Worm (Caenorhabditis elegans) whole organism, L4 larva: ENCODE data around the gene ccep-135.

ENCODE experiments used
- F26F4.8 ChIP-seq: fragments of 200-800 bp; sonication (Bioruptor generic); conservative IDR thresholded peaks from 2 replicates; pipeline ENCODE4 v1.3.6; 2022; ENCODE audit warnings: missing genetic modification characterization, missing compliant biosample characterization
- F37D6.2 ChIP-seq: sonication (generic microtip); optimal IDR thresholded peaks from 2 replicates; lab custom pipeline; 2016; ENCODE audit warnings: mild to moderate bottlenecking, missing genetic modification characterization, missing compliant biosample characterization
- F44E2.7 ChIP-seq: fragments of 200-800 bp; sonication (Bioruptor generic); IDR thresholded peaks from 2 replicates; pipeline ENCODE4 v2.1.2; 2022; ENCODE audit warnings: missing genetic modification characterization, missing compliant biosample characterization
- F49E8.2 ChIP-seq: sonication (generic microtip); optimal IDR thresholded peaks from 2 replicates; lab custom pipeline; 2016; ENCODE audit warnings: missing compliant biosample characterization, mild to moderate bottlenecking, missing genetic modification characterization, borderline replicate concordance
- Y105C5A.15 ChIP-seq: fragments of 200-800 bp; sonication (Bioruptor generic); IDR thresholded peaks from 2 replicates; pipeline ENCODE4 v1.3.6; 2022; ENCODE audit warnings: missing genetic modification characterization, missing compliant biosample characterization
- Y48G9A.11 ChIP-seq: fragments of 200-800 bp; sonication (Bioruptor generic); IDR thresholded peaks from 2 replicates; pipeline ENCODE4 v1.3.6; 2022; ENCODE audit warnings: missing genetic modification reagents, missing genetic modification characterization, missing compliant biosample characterization
- ZK337.2 ChIP-seq: fragments of 200-800 bp; sonication (Bioruptor generic); IDR thresholded peaks from 2 replicates; pipeline ENCODE4 v1.3.6; 2022; ENCODE audit warnings: missing genetic modification reagents, missing genetic modification characterization, missing compliant biosample characterization
- aha-1 ChIP-seq: fragments of 150-350 bp; peaks from one replicate; lab custom pipeline; 2014; ENCODE audit warnings: missing biosample characterization, missing genetic modification characterization
- aly-2 ChIP-seq: sonication (generic microtip); optimal IDR thresholded peaks from 2 replicates; lab custom pipeline; 2018; ENCODE audit warnings: missing biosample characterization, missing genetic modification characterization
- ceh-32 ChIP-seq: sonication (generic microtip); optimal IDR thresholded peaks from 2 replicates; lab custom pipeline; 2016; ENCODE audit warnings: mild to moderate bottlenecking, missing genetic modification characterization, missing compliant biosample characterization; ENCODE audit not compliant: poor library complexity
- ceh-62 ChIP-seq: sonication (generic microtip); optimal IDR thresholded peaks from 2 replicates; lab custom pipeline; 2017; ENCODE audit warnings: missing biosample characterization, missing genetic modification characterization
- ctbp-1 ChIP-seq: fragments of 200-800 bp; sonication (Bioruptor generic); IDR thresholded peaks from 2 replicates; pipeline ENCODE4 v1.3.6; 2022; ENCODE audit warnings: missing genetic modification reagents, missing genetic modification characterization, missing compliant biosample characterization
- daf-16 ChIP-seq, 3 experiments: sonication (generic microtip); optimal IDR thresholded peaks; 2 replicates each; lab custom pipeline; 2016 to 2017; ENCODE audit warnings: missing genetic modification characterization in 3 of 3, missing genetic modification reagents in 3 of 3, mild to moderate bottlenecking in 2 of 3, missing compliant biosample characterization in 2 of 3, missing biosample characterization in 1 of 3, moderate library complexity in 1 of 3
- dmd-6 ChIP-seq: fragments of 200-800 bp; sonication (Bioruptor generic); IDR thresholded peaks from 2 replicates; pipeline ENCODE4 v1.3.6; 2022; ENCODE audit warnings: missing genetic modification reagents, missing genetic modification characterization, missing compliant biosample characterization
- dmd-8 ChIP-seq: fragments of 200-800 bp; sonication (Bioruptor generic); IDR thresholded peaks from 2 replicates; pipeline ENCODE4 v1.3.6; 2022; ENCODE audit warnings: missing genetic modification characterization, missing compliant biosample characterization
- duxl-1 ChIP-seq: sonication (generic microtip); optimal IDR thresholded peaks from 2 replicates; lab custom pipeline; 2016; ENCODE audit warnings: mild to moderate bottlenecking, missing genetic modification characterization, moderate library complexity, missing compliant biosample characterization; ENCODE audit not compliant: poor library complexity
- dve-1 ChIP-seq: sonication (generic microtip); optimal IDR thresholded peaks from 2 replicates; lab custom pipeline; 2017; ENCODE audit warnings: antibody characterized with exemption, mild to moderate bottlenecking, missing genetic modification characterization, missing compliant biosample characterization; ENCODE audit not compliant: insufficient read depth
- egl-43 ChIP-seq: fragments of 200-800 bp; sonication (Bioruptor generic); IDR thresholded peaks from 2 replicates; pipeline ENCODE4 v1.3.6; 2022; ENCODE audit warnings: missing genetic modification reagents, missing genetic modification characterization, missing compliant biosample characterization
- fkh-10 ChIP-seq: fragments of 150-350 bp; optimal IDR thresholded peaks from 2 replicates; lab custom pipeline; 2014; ENCODE audit warnings: missing biosample characterization, missing genetic modification reagents, missing genetic modification characterization
- hmg-1.1 ChIP-seq: fragments of 200-800 bp; sonication (Bioruptor generic); IDR thresholded peaks from 2 replicates; pipeline ENCODE4 v1.3.6; 2022; ENCODE audit warnings: missing genetic modification reagents, missing genetic modification characterization, missing compliant biosample characterization
- jun-1 ChIP-seq: fragments of 150-350 bp; optimal IDR thresholded peaks from 2 replicates; lab custom pipeline; 2014; ENCODE audit warnings: missing biosample characterization, missing genetic modification reagents, missing genetic modification characterization
- lin-1 ChIP-seq: fragments of 200-800 bp; sonication (Bioruptor generic); IDR thresholded peaks from 2 replicates; pipeline ENCODE4 v1.3.6; 2022; ENCODE audit warnings: missing genetic modification reagents, missing genetic modification characterization, missing compliant biosample characterization
- lin-38 ChIP-seq: fragments of 200-800 bp; sonication (Bioruptor generic); IDR thresholded peaks from 2 replicates; pipeline ENCODE4 v1.3.6; 2022; ENCODE audit warnings: missing genetic modification reagents, missing genetic modification characterization, missing compliant biosample characterization
- lsy-2 ChIP-seq, 2 experiments: fragments of 150-350 bp in 1 of 2; sonication (generic microtip) in 1 of 2; optimal IDR thresholded peaks; 2 replicates each; lab custom pipeline; 2014 to 2017; ENCODE audit warnings: missing biosample characterization in 2 of 2, missing genetic modification characterization in 2 of 2
- madf-5 ChIP-seq, 2 experiments: fragments of 200-800 bp; sonication (Bioruptor generic); IDR thresholded peaks; 2 replicates each; pipeline ENCODE4 v1.3.6; 2022; ENCODE audit warnings: missing compliant biosample characterization in 2 of 2, missing genetic modification characterization in 2 of 2
- madf-9 ChIP-seq: fragments of 200-800 bp; sonication (Bioruptor generic); conservative IDR thresholded peaks from 2 replicates; pipeline ENCODE4 v1.3.6; 2022; ENCODE audit warnings: missing genetic modification reagents, missing genetic modification characterization, missing compliant biosample characterization
- mdt-29 ChIP-seq: fragments of 200-800 bp; sonication (Bioruptor generic); IDR thresholded peaks from 2 replicates; pipeline ENCODE4 v1.3.6; 2022; ENCODE audit warnings: missing genetic modification reagents, missing genetic modification characterization, missing compliant biosample characterization
- mep-1 ChIP-seq: fragments of 150-350 bp; sonication (generic microtip); optimal IDR thresholded peaks from 3 replicates; lab custom pipeline; 2014; ENCODE audit warnings: missing biosample characterization, missing genetic modification characterization
- nhr-41 ChIP-seq: fragments of 200-800 bp; sonication (Bioruptor generic); IDR thresholded peaks from 2 replicates; pipeline ENCODE4 v1.3.6; 2022; ENCODE audit warnings: missing genetic modification reagents, missing genetic modification characterization, missing compliant biosample characterization
- nhr-42 ChIP-seq: fragments of 200-800 bp; sonication (Bioruptor generic); IDR thresholded peaks from 2 replicates; pipeline ENCODE4 v1.3.6; 2022; ENCODE audit warnings: missing genetic modification characterization, missing compliant biosample characterization
- nhr-76 ChIP-seq: fragments of 150-350 bp; optimal IDR thresholded peaks from 2 replicates; lab custom pipeline; 2014; ENCODE audit warnings: missing biosample characterization, missing genetic modification characterization
- nhr-77 ChIP-seq: fragments of 150-350 bp; optimal IDR thresholded peaks from 2 replicates; lab custom pipeline; 2014; ENCODE audit warnings: missing biosample characterization, missing genetic modification characterization
- pha-4 ChIP-seq, 2 experiments: fragments of 150-350 bp in 1 of 2; fragments of 200-800 bp in 1 of 2; sonication (Bioruptor generic) in 1 of 2; IDR thresholded peaks in 1 of 2; optimal IDR thresholded peaks in 1 of 2; 2 replicates each; pipeline versions ENCODE4 v1.3.6 to Lab custom; 2014 to 2022; ENCODE audit warnings: missing genetic modification characterization in 2 of 2, missing genetic modification reagents in 2 of 2, missing biosample characterization in 1 of 2, missing compliant biosample characterization in 1 of 2
- saeg-2 ChIP-seq: fragments of 200-800 bp; sonication (Bioruptor generic); IDR thresholded peaks from 2 replicates; pipeline ENCODE4 v1.3.6; 2022; ENCODE audit warnings: missing genetic modification reagents, missing genetic modification characterization, missing compliant biosample characterization
- set-16 ChIP-seq: fragments of 200-800 bp; sonication (Bioruptor generic); IDR thresholded peaks from 2 replicates; pipeline ENCODE4 v1.3.6; 2022; ENCODE audit warnings: missing genetic modification reagents, missing genetic modification characterization, missing compliant biosample characterization
- spr-3 ChIP-seq: fragments of 200-800 bp; sonication (Bioruptor generic); optimal IDR thresholded peaks from 2 replicates; lab custom pipeline; 2018; ENCODE audit warnings: mild to moderate bottlenecking, missing genetic modification characterization, missing compliant biosample characterization
- zfp-2 ChIP-seq: sonication (generic microtip); optimal IDR thresholded peaks from 2 replicates; lab custom pipeline; 2016; ENCODE audit warnings: mild to moderate bottlenecking, missing genetic modification characterization, missing compliant biosample characterization

Gene ccep-135

ce11 chrIII:3106301-3106700 lies 14.6 kb downstream of the ccep-135 start (continued):
- TF ChIP-seq dve-1 (tag; lab: Kevin White, UChicago): no peak
- no peak for TF ChIP-seq spr-3 (GFP tag; lab: Kevin White, UChicago)
- no peak for TF ChIP-seq dmd-6 (GFP tag; lab: Robert Waterston, UW)
- TF ChIP-seq nhr-77: no peak

DNA sequence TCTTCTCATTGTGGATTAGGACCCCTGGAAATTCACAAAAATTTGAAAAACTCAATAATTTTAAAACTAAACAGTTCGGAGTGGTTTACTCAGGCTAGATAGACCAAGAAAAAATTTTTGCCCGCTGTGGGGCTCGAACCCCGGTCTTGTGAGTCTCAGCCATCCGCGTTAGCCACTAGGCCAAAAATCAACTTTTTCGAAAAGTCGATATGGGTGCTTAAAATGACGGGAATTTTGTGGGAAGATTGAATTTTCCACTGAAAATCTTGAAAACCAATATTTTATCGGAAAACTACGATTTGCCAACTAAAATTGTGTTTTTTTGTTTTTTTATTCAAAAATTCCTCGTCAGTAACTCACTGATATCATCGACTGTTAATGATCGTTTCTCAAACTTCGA lies 15.9 kb downstream of the ccep-135 start:
- TF ChIP-seq madf-9: no peak
- peak; percentile 47; the same call in 1 of the 2 replicates for TF ChIP-seq lin-38 (GFP tag; lab: Robert Waterston, UW)
- TF ChIP-seq lsy-2 (tag; optimal IDR thresholded peaks at IDR 0.05; lab: Kevin White, UChicago): no peak
- no peak for TF ChIP-seq set-16 (GFP tag; lab: Robert Waterston, UW)
- TF ChIP-seq nhr-76 (tag; lab: Kevin White, UChicago): no peak
- TF ChIP-seq Y105C5A.15 (GFP tag; lab: Robert Waterston, UW): no peak
- no peak for TF ChIP-seq nhr-77
- TF ChIP-seq F44E2.7 (GFP tag; lab: Robert Waterston, UW): no peak
- peak; percentile 37; the same call in 1 of the 2 replicates for TF ChIP-seq egl-43
- no peak for TF ChIP-seq F49E8.2 (tag; lab: Kevin White, UChicago)
- no peak for TF ChIP-seq duxl-1 (tag; lab: Kevin White, UChicago)
- TF ChIP-seq ceh-32 (tag; lab: Kevin White, UChicago): no peak
- 0 out of 2 replicates have a peak, but pooled peaks have one; percentile 44 for TF ChIP-seq Y48G9A.11
- TF ChIP-seq pha-4 (GFP tag; IDR thresholded peaks at IDR 0.05; lab: Robert Waterston, UW): peak; percentile 24; the same call in 1 of the 2 replicates
- no peak for TF ChIP-seq pha-4 (tag; optimal IDR thresholded peaks at IDR 0.05; lab: Kevin White, UChicago)
- no peak for TF ChIP-seq lin-1 (GFP tag; lab: Robert Waterston, UW)
- no peak for TF ChIP-seq fkh-10 (GFP tag; lab: Kevin White, UChicago)
- TF ChIP-seq zfp-2 (tag; lab: Kevin White, UChicago): no peak
- 0 out of 2 replicates have a peak, but pooled peaks have one; percentile 23 for TF ChIP-seq dmd-8 (GFP tag; lab: Robert Waterston, UW)
- no peak for TF ChIP-seq ZK337.2 (GFP tag; lab: Robert Waterston, UW)
- TF ChIP-seq madf-5 (GFP tag; IDR thresholded peaks at IDR 0.05; lab: Robert Waterston, UW): no peak
- no peak for TF ChIP-seq hmg-1.1
- TF ChIP-seq ceh-62 (tag; lab: Kevin White, UChicago): no peak
- no peak for TF ChIP-seq daf-16 (GFP tag; optimal IDR thresholded peaks at IDR 0.05; lab: Kevin White, UChicago)
- no peak for TF ChIP-seq daf-16 (tag; optimal IDR thresholded peaks at IDR 0.05; lab: Kevin White, UChicago)
- TF ChIP-seq jun-1 (tag; lab: Kevin White, UChicago): no peak

DNA sequence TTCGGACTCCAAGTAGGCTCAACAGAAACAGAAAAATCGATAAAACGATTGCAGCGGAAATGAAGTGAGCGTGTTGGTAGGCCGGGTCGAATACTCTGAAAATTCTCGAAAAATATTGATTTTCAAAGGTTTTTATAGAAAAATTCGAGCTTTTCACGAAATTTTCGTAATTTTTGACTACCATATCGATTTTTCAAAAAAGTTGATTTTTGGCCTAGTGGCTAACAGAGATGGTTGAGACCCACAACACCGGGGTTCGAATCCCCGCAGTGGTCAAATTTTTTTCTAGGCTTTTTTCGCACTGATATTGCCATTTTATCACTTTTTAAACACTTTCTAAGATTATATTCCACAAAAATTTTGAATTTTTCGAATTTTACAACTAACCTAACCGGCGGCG lies 17.1 kb downstream of the ccep-135 start:
- TF ChIP-seq fkh-10 (GFP tag; lab: Kevin White, UChicago) (no peak), F26F4.8 (GFP tag; lab: Robert Waterston, UW) (no peak), mdt-29 (GFP tag; lab: Robert Waterston, UW) (no peak), aha-1 (no peak), saeg-2 (no peak), nhr-42 (GFP tag; lab: Robert Waterston, UW) (no peak), aly-2 (tag; lab: Kevin White, UChicago) (no peak), madf-9 (no peak), ctbp-1 (no peak), F37D6.2 (tag; lab: Kevin White, UChicago) (no peak), nhr-41 (GFP tag; lab: Robert Waterston, UW) (no peak), mep-1 (tag; lab: Kevin White, UChicago) (no peak)
- TF ChIP-seq, all 104 proteins: peak for 0
